Fruit fly (Drosophila melanogaster): ENCODE measurements around the gene TwdlE.

- TF ChIP-seq Sox102F (GFP tag; optimal IDR thresholded peaks at IDR 0.05) (no peak), CG10631 (GFP tag; optimal IDR thresholded peaks at IDR 0.05) (peak; percentile 1), Gug (GFP tag; IDR thresholded peaks at IDR 0.05) (no peak), CG8119 (GFP tag; IDR thresholded peaks at IDR 0.05) (0 out of 3 replicates have a peak, but pooled peaks have one; percentile 28), Blimp-1 (GFP tag; optimal IDR thresholded peaks at IDR 0.05) (no peak), CG4318 (GFP tag; optimal IDR thresholded peaks at IDR 0.05) (no peak), OdsH (GFP tag; optimal IDR thresholded peaks at IDR 0.05) (no peak), lz (GFP tag; optimal IDR thresholded peaks at IDR 0.05) (no peak), CG6276 (GFP tag; optimal IDR thresholded peaks at IDR 0.05) (no peak), Eip93F (GFP tag; optimal IDR thresholded peaks at IDR 0.05) (no peak), Hr39 (GFP tag; optimal IDR thresholded peaks at IDR 0.05) (no peak)
These were observed 9.0 kb downstream of the TwdlE start for dm6 chr2L:7851609-7852008.

All from whole organism, prepupa.